Worm (Caenorhabditis elegans): ENCODE measurements around the gene C27A7.9.

Gene C27A7.9

DNA sequence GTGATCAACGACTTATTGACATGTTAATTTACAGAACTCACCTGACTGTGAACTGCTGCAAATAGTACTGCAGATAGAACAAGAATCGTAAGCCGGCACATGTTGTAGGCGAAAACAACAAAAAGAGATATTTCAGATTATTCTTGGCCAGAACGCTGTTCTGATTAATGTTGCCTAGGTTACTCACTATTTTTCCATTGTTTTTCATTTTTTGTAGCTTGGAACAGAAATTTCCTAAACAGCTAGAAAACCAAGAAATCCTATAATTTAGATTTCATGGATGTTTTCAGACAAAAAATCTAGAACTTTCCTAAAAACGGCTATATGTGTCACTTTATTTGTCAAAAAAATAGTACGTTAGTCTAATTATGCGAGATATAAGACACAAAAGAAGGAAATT, at the start of gene C27A7.9:
C27A7.9 (minus strand) TSS at position 101 of the 400 bp plus-strand sequence.
- TF ChIP-seq skn-1 (tag; optimal IDR thresholded peaks at IDR 0.05) (no peak), hmg-11 (tag; optimal IDR thresholded peaks at IDR 0.05) (no peak), ceh-82 (tag; optimal IDR thresholded peaks at IDR 0.05) (no peak), R02D3.7 (tag; optimal IDR thresholded peaks at IDR 0.05) (no peak), fkh-2 (tag; optimal IDR thresholded peaks at IDR 0.05) (no peak), ceh-16 (tag; optimal IDR thresholded peaks at IDR 0.05) (no peak), ceh-9 (tag; optimal IDR thresholded peaks at IDR 0.05) (no peak), egl-27 (tag; optimal IDR thresholded peaks at IDR 0.05) (no peak), sea-2 (GFP tag; optimal IDR thresholded peaks at IDR 0.05) (no peak), unc-39 (tag; optimal IDR thresholded peaks at IDR 0.05) (no peak), ama-1 (optimal IDR thresholded peaks at IDR 0.05) (no peak), elt-2 (tag; optimal IDR thresholded peaks at IDR 0.05) (no peak), eor-1 (tag; optimal IDR thresholded peaks at IDR 0.05) (no peak), nhr-43 (tag; optimal IDR thresholded peaks at IDR 0.05; ENCODE audit: poor library complexity, severe bottlenecking) (no peak), lsy-12 (tag; optimal IDR thresholded peaks at IDR 0.05) (no peak), nhr-25 (tag; optimal IDR thresholded peaks at IDR 0.05) (no peak), snpc-4 (tag; optimal IDR thresholded peaks at IDR 0.05) (no peak), nhr-11 (tag; optimal IDR thresholded peaks at IDR 0.05) (no peak), nhr-76 (tag; optimal IDR thresholded peaks at IDR 0.05) (no peak), ZK546.5 (tag; optimal IDR thresholded peaks at IDR 0.05) (no peak)

- TF ChIP-seq mml-1 (tag; optimal IDR thresholded peaks at IDR 0.05) (no peak), nhr-23 (tag; optimal IDR thresholded peaks at IDR 0.05) (peak; percentile 77), elt-1 (tag; optimal IDR thresholded peaks at IDR 0.05) (no peak), elt-3 (tag; optimal IDR thresholded peaks at IDR 0.05) (peak in 1 of 3 experiments; percentile 55), lin-39 (tag; optimal IDR thresholded peaks at IDR 0.05) (no peak), nhr-67 (tag; optimal IDR thresholded peaks at IDR 0.05) (no peak), nhr-25 (tag; optimal IDR thresholded peaks at IDR 0.05) (peak; percentile 16), tbx-2 (tag; optimal IDR thresholded peaks at IDR 0.05) (no peak), nhr-43 (tag; optimal IDR thresholded peaks at IDR 0.05; ENCODE audit: poor library complexity, severe bottlenecking) (peak; percentile 82), lin-15B (tag; optimal IDR thresholded peaks at IDR 0.05) (no peak), jun-1 (tag; optimal IDR thresholded peaks at IDR 0.05) (no peak), aly-2 (tag; optimal IDR thresholded peaks at IDR 0.05) (no peak), R02D3.7 (tag; optimal IDR thresholded peaks at IDR 0.05) (no peak)
Measured at ce11 chrV:12199474-12199873, 45.0 kb upstream of the C27A7.9 start.

- TF ChIP-seq ceh-16 (tag; optimal IDR thresholded peaks at IDR 0.05), result no peak
- TF ChIP-seq fkh-2 (tag; optimal IDR thresholded peaks at IDR 0.05), result no peak
- no peak for TF ChIP-seq nfya-1 (tag; optimal IDR thresholded peaks at IDR 0.05; ENCODE audit: insufficient read depth)
- no peak for TF ChIP-seq sea-2 (GFP tag; optimal IDR thresholded peaks at IDR 0.05)
Measured at ce11 chrV:12198545-12198944, 44.1 kb upstream of the C27A7.9 start, which contains the start of gene lon-3. Gene lon-3 (minus strand): TSS chrV:12198645.

- TF ChIP-seq zag-1 (tag; optimal IDR thresholded peaks at IDR 0.05) (no peak), nhr-77 (tag; optimal IDR thresholded peaks at IDR 0.05) (no peak), elt-1 (tag; optimal IDR thresholded peaks at IDR 0.05) (no peak), elt-3 (tag; optimal IDR thresholded peaks at IDR 0.05) (no peak), jun-1 (tag; optimal IDR thresholded peaks at IDR 0.05) (no peak), mdl-1 (tag; optimal IDR thresholded peaks at IDR 0.05) (no peak)
Measured at ce11 chrV:12197748-12198147, 43.3 kb upstream of the C27A7.9 start.

- TF ChIP-seq nhr-237 (tag; optimal IDR thresholded peaks at IDR 0.05) (no peak), mml-1 (tag; optimal IDR thresholded peaks at IDR 0.05) (no peak), pha-4 (tag; optimal IDR thresholded peaks at IDR 0.05) (peak; percentile 89), elt-3 (tag; optimal IDR thresholded peaks at IDR 0.05) (no peak), ceh-82 (tag; optimal IDR thresholded peaks at IDR 0.05) (no peak), nhr-11 (tag; optimal IDR thresholded peaks at IDR 0.05) (no peak)
Measured at ce11 chrV:12196659-12197058, 42.2 kb upstream of the C27A7.9 start.

All from whole organism, L3 larva.